Worm (Caenorhabditis elegans): Measurements from ENCODE around the gene T19C3.4.

Gene T19C3.4

DNA sequence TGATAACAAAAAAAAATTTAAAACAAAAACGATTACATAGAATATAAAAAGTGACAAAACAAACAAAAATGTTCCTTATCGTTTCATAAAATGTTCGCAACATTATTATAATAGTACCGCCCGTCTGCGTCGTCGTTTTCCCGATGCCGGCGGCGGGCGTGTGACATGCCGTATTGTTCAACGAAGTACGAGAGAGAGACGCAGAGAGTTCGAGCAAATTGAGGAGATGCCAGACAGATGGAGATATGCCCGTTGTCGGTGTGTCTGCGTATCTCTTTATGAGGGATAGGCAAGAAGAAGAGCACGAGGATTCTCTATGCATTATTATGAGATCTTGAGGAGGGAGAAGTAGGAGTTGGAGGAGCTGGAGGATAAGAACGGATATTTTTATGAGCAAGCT, 3.7 kb upstream of the T19C3.4 start (continued):
- TF ChIP-seq ets-5 (GFP tag; IDR thresholded peaks at IDR 0.05) (no peak), vab-15 (tag; optimal IDR thresholded peaks at IDR 0.05) (peak; percentile 34), nhr-237 (tag; optimal IDR thresholded peaks at IDR 0.05) (peak; percentile 61), ztf-4 (tag; optimal IDR thresholded peaks at IDR 0.05) (peak; percentile 84), lsy-2 (tag; optimal IDR thresholded peaks at IDR 0.05) (peak; percentile 76 to 83), sptf-1 (tag; optimal IDR thresholded peaks at IDR 0.05) (no peak), efl-1 (optimal IDR thresholded peaks at IDR 0.05) (peak; percentile 67 to 83), efl-1 (GFP tag; optimal IDR thresholded peaks at IDR 0.05 in 1 of 2) (peak; percentile 48 to 93), dpl-1 (GFP tag; optimal IDR thresholded peaks at IDR 0.05) (peak; percentile 32 to 65 (median 51)), irx-1 (tag; optimal IDR thresholded peaks at IDR 0.05) (no peak), lin-35 (GFP tag; optimal IDR thresholded peaks at IDR 0.05) (peak; percentile 78 to 84), C16A3.4 (tag; optimal IDR thresholded peaks at IDR 0.05) (peak; percentile 76), tbx-2 (tag; optimal IDR thresholded peaks at IDR 0.05) (peak; percentile 82), lin-13 (GFP tag; optimal IDR thresholded peaks at IDR 0.05) (peak; percentile 84), lin-39 (tag; optimal IDR thresholded peaks at IDR 0.05) (no peak), ceh-82 (tag; optimal IDR thresholded peaks at IDR 0.05) (peak; percentile 53 to 93 (median 71)), aly-2 (tag; optimal IDR thresholded peaks at IDR 0.05) (no peak), dsc-1 (tag; optimal IDR thresholded peaks at IDR 0.05) (peak; percentile 89), pqm-1 (tag; optimal IDR thresholded peaks at IDR 0.05) (no peak), egl-13 (tag; optimal IDR thresholded peaks at IDR 0.05) (peak; percentile 72), snu-23 (GFP tag; optimal IDR thresholded peaks at IDR 0.05) (peak; percentile 95), zip-4 (GFP tag; optimal IDR thresholded peaks at IDR 0.05) (no peak), nhr-85 (tag) (peak; percentile 85), F16B12.6 (tag; optimal IDR thresholded peaks at IDR 0.05) (no peak), mef-2 (tag; optimal IDR thresholded peaks at IDR 0.05) (peak; percentile 55), mab-9 (GFP tag; IDR thresholded peaks at IDR 0.05) (no peak; the same call in 1 of the 2 replicates), fos-1 (tag; optimal IDR thresholded peaks at IDR 0.05) (peak; percentile 72), lir-3 (tag; optimal IDR thresholded peaks at IDR 0.05; ENCODE audit: poor library complexity) (peak; percentile 59), snpc-4 (tag; optimal IDR thresholded peaks at IDR 0.05) (peak; percentile 65), nhr-90 (tag; optimal IDR thresholded peaks at IDR 0.05; ENCODE audit: poor library complexity) (peak; percentile 72), nhr-76 (tag; optimal IDR thresholded peaks at IDR 0.05) (no peak), lin-15B (tag; optimal IDR thresholded peaks at IDR 0.05) (peak; percentile 43), ama-1 (optimal IDR thresholded peaks at IDR 0.05) (no peak)

DNA sequence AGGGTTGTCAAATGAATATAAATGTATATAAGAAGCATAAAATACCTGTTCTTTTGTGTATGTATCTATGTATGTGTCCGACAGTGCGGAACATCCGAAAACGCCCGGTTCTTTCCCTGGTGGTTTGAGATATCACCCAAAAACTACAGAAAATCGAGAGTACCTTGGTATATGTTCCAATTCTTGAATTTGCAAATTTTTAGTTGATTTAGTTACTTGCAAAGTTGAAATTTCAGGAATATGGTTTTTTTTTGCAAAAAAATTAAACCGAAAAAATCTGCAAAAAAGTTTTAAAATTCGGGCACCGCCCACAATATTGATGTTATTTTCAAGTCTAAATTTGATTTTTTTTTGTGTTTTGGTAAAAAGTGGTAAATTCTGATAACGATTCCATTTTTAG, 2.6 kb downstream of the T19C3.4 start, which contains the start of gene T19C3.2:
Gene T19C3.2, minus strand, starts transcription at position 101 of the 400 bp plus-strand sequence.
- no peak for TF ChIP-seq fos-1 (tag; optimal IDR thresholded peaks at IDR 0.05)
- no peak for TF ChIP-seq tlp-1 (tag; optimal IDR thresholded peaks at IDR 0.05)
- no peak for TF ChIP-seq zip-4 (GFP tag; optimal IDR thresholded peaks at IDR 0.05)
- TF ChIP-seq hlh-17 (GFP tag; optimal IDR thresholded peaks at IDR 0.05; ENCODE audit: borderline replicate concordance): no peak
- TF ChIP-seq vab-15 (tag; optimal IDR thresholded peaks at IDR 0.05): no peak
- TF ChIP-seq fkh-4 (tag; optimal IDR thresholded peaks at IDR 0.05; ENCODE audit: borderline replicate concordance): no peak
- TF ChIP-seq ztf-4 (tag; optimal IDR thresholded peaks at IDR 0.05): no peak
- no peak for TF ChIP-seq nhr-47 (tag; optimal IDR thresholded peaks at IDR 0.05)
- no peak for TF ChIP-seq ztf-11 (tag; optimal IDR thresholded peaks at IDR 0.05)
- no peak for TF ChIP-seq lin-13 (GFP tag; optimal IDR thresholded peaks at IDR 0.05)

DNA sequence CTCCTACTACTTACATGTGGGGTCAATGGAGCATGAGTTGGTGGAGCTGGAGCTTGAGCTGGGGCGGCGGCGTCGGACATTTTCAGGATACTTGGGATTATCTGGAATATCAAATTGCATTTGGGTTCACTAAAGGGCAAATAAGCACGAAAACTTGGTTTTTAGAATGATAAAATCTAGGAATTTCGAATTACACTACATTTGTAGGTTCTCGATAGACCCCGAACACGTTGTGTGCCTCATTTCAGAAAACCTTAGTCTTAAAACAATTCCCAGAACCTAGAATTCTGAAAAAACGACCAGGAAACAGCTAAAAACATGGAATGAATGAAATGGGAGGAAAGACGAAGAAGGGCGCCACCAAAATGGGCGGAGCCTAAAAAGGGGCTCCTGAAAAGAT, 5.6 kb downstream of the T19C3.4 start, which contains the start of gene T19C3.3:
Gene T19C3.3, minus strand, starts transcription at position 101 of the 400 bp plus-strand sequence.
- TF ChIP-seq lin-14 (GFP tag; optimal IDR thresholded peaks at IDR 0.05): peak; percentile 12
- no peak for TF ChIP-seq aly-2 (tag; optimal IDR thresholded peaks at IDR 0.05)
